Worm (Caenorhabditis elegans) whole organism, young adult: Measurements from ENCODE around the gene rin-1.
"Not testable (repeated sequence)": the region's sequence is repeated elsewhere in the genome, so short reads cannot be mapped to it uniquely, and the experiment has no call there.

Experiments
- B0261.1 ChIP-seq: sonication (generic microtip); optimal IDR thresholded peaks from 2 replicates; lab custom pipeline; 2016; ENCODE audit warnings: mild to moderate bottlenecking, missing genetic modification characterization, moderate library complexity, missing compliant biosample characterization
- B0336.3 ChIP-seq: fragments of 200-800 bp; sonication (Bioruptor generic); IDR thresholded peaks from 2 replicates; pipeline ENCODE4 v1.3.6; 2022; ENCODE audit warnings: missing genetic modification characterization, missing compliant biosample characterization
- F37B4.10 ChIP-seq: fragments of 200-800 bp; sonication (Bioruptor generic); IDR thresholded peaks from 2 replicates; pipeline ENCODE4 v1.3.6; 2022; ENCODE audit warnings: missing genetic modification characterization, missing compliant biosample characterization
- F39B2.1 ChIP-seq: fragments of 200-800 bp; sonication (Bioruptor generic); IDR thresholded peaks from 2 replicates; pipeline ENCODE4 v1.3.6; 2022; ENCODE audit warnings: missing genetic modification reagents, missing genetic modification characterization, missing compliant biosample characterization
- F49E8.2 ChIP-seq: sonication (generic microtip); optimal IDR thresholded peaks from 3 replicates; lab custom pipeline; 2017; ENCODE audit warnings: missing genetic modification characterization, mild to moderate bottlenecking, missing compliant biosample characterization, antibody characterized with exemption, moderate library complexity; ENCODE audit not compliant: insufficient read depth
- F55B11.4 ChIP-seq: sonication (generic microtip); optimal IDR thresholded peaks from 2 replicates; lab custom pipeline; 2016; ENCODE audit warnings: missing compliant biosample characterization, missing genetic modification characterization, borderline replicate concordance; ENCODE audit not compliant: insufficient read depth
- F57A8.1 ChIP-seq: fragments of 200-800 bp; sonication (Bioruptor generic); optimal IDR thresholded peaks from 2 replicates; lab custom pipeline; 2018; ENCODE audit warnings: mild to moderate bottlenecking, missing genetic modification characterization, moderate library complexity, missing compliant biosample characterization
- T07F8.4 ChIP-seq: sonication (generic microtip); optimal IDR thresholded peaks from 2 replicates; lab custom pipeline; 2016; ENCODE audit warnings: mild to moderate bottlenecking, missing genetic modification characterization, moderate library complexity, missing compliant biosample characterization
- ZK185.1 ChIP-seq: sonication (generic microtip); optimal IDR thresholded peaks from 2 replicates; lab custom pipeline; 2016; ENCODE audit warnings: mild to moderate bottlenecking, missing genetic modification characterization, missing compliant biosample characterization; ENCODE audit not compliant: poor library complexity, severe bottlenecking
- akir-1 ChIP-seq: fragments of 200-800 bp; sonication (Bioruptor generic); optimal IDR thresholded peaks from 2 replicates; lab custom pipeline; 2018; ENCODE audit warnings: mild to moderate bottlenecking, missing genetic modification characterization, moderate library complexity, missing compliant biosample characterization
- aptf-2 ChIP-seq: fragments of 200-800 bp; sonication (Bioruptor generic); conservative IDR thresholded peaks from 2 replicates; pipeline ENCODE4 v1.3.6; 2022; ENCODE audit warnings: missing genetic modification reagents, missing genetic modification characterization, missing compliant biosample characterization
- attf-3 ChIP-seq: fragments of 200-800 bp; sonication (Bioruptor generic); conservative IDR thresholded peaks from 2 replicates; pipeline ENCODE4 v1.3.6; 2022; ENCODE audit warnings: missing genetic modification reagents, missing genetic modification characterization, missing compliant biosample characterization
- ceh-100 ChIP-seq: fragments of 200-800 bp; sonication (Bioruptor generic); IDR thresholded peaks from 2 replicates; pipeline ENCODE4 v1.3.6; 2022; ENCODE audit warnings: missing genetic modification reagents, missing genetic modification characterization, missing compliant biosample characterization
- ceh-91 ChIP-seq: fragments of 200-800 bp; sonication (Bioruptor generic); IDR thresholded peaks from 2 replicates; pipeline ENCODE4 v1.3.6; 2022; ENCODE audit warnings: missing genetic modification reagents, missing genetic modification characterization, missing compliant biosample characterization
- chd-7 ChIP-seq: sonication (generic microtip); optimal IDR thresholded peaks from 2 replicates; lab custom pipeline; 2016; ENCODE audit warnings: mild to moderate bottlenecking, missing genetic modification characterization, moderate library complexity, missing compliant biosample characterization
- dox-1 ChIP-seq: fragments of 200-800 bp; sonication (Bioruptor generic); IDR thresholded peaks from 2 replicates; pipeline ENCODE4 v1.3.6; 2022; ENCODE audit warnings: missing genetic modification reagents, missing genetic modification characterization, missing compliant biosample characterization
- dpl-1 ChIP-seq: fragments of 150-350 bp; optimal IDR thresholded peaks from 2 replicates; lab custom pipeline; 2014; ENCODE audit warnings: missing biosample characterization, missing genetic modification reagents, missing genetic modification characterization
- egrh-3 ChIP-seq: fragments of 200-800 bp; sonication (Bioruptor generic); IDR thresholded peaks from 2 replicates; pipeline ENCODE4 v1.3.6; 2022; ENCODE audit warnings: missing genetic modification reagents, missing genetic modification characterization, missing compliant biosample characterization
- ekl-4 ChIP-seq: fragments of 200-800 bp; sonication (Bioruptor generic); IDR thresholded peaks from 2 replicates; pipeline ENCODE4 v1.3.6; 2022; ENCODE audit warnings: missing genetic modification reagents, missing genetic modification characterization, missing compliant biosample characterization
- hlh-12 ChIP-seq: sonication (generic microtip); optimal IDR thresholded peaks from 2 replicates; lab custom pipeline; 2016; ENCODE audit warnings: missing genetic modification characterization, missing compliant biosample characterization
- hrde-1 ChIP-seq: sonication (generic microtip); optimal IDR thresholded peaks from 2 replicates; lab custom pipeline; 2016; ENCODE audit warnings: missing genetic modification characterization, mild to moderate bottlenecking, missing compliant biosample characterization, moderate library complexity, missing genotype, missing genetic modification reagents, borderline replicate concordance
- lin-35 ChIP-seq, 3 experiments: fragments of 150-350 bp in 2 of 3; sonication (generic microtip) in 1 of 3; optimal IDR thresholded peaks; 2 replicates each; lab custom pipeline; 2014 to 2018; ENCODE audit warnings: missing biosample characterization in 3 of 3, missing genetic modification characterization in 3 of 3, missing genetic modification reagents in 3 of 3
- lin-40 ChIP-seq: sonication (generic microtip); optimal IDR thresholded peaks from 2 replicates; lab custom pipeline; 2016; ENCODE audit warnings: missing genetic modification characterization, mild to moderate bottlenecking, missing compliant biosample characterization, missing genotype, missing genetic modification reagents
- lin-54 ChIP-seq: fragments of 200-800 bp; sonication (Bioruptor generic); optimal IDR thresholded peaks from 2 replicates; lab custom pipeline; 2018; ENCODE audit warnings: mild to moderate bottlenecking, missing genetic modification characterization, missing compliant biosample characterization
- madf-10 ChIP-seq: sonication (generic microtip); optimal IDR thresholded peaks from 2 replicates; lab custom pipeline; 2016; ENCODE audit warnings: mild to moderate bottlenecking, missing genetic modification characterization, missing compliant biosample characterization
- madf-3 ChIP-seq: fragments of 200-800 bp; sonication (Bioruptor generic); IDR thresholded peaks from 2 replicates; pipeline ENCODE4 v1.3.6; 2022; ENCODE audit warnings: missing genetic modification reagents, missing genetic modification characterization, missing compliant biosample characterization
- mes-4 ChIP-seq: sonication (generic microtip); optimal IDR thresholded peaks from 2 replicates; lab custom pipeline; 2016; ENCODE audit warnings: missing genotype, missing genetic modification characterization, missing compliant biosample characterization
- nfya-2 ChIP-seq: fragments of 200-800 bp; sonication (Bioruptor generic); IDR thresholded peaks from 2 replicates; pipeline ENCODE4 v1.3.6; 2022; ENCODE audit warnings: missing genetic modification reagents, missing genetic modification characterization, missing compliant biosample characterization
- nhr-27 ChIP-seq: fragments of 200-800 bp; sonication (Bioruptor generic); optimal IDR thresholded peaks from 2 replicates; lab custom pipeline; 2018; ENCODE audit warnings: mild to moderate bottlenecking, missing genetic modification characterization, moderate library complexity, missing compliant biosample characterization
- pbrm-1 ChIP-seq: fragments of 200-800 bp; sonication (Bioruptor generic); IDR thresholded peaks from 2 replicates; pipeline ENCODE4 v1.3.6; 2022; ENCODE audit warnings: missing genetic modification reagents, missing genetic modification characterization, missing compliant biosample characterization
- repo-1 ChIP-seq: sonication (generic microtip); optimal IDR thresholded peaks from 2 replicates; lab custom pipeline; 2017; ENCODE audit warnings: mild to moderate bottlenecking, missing genetic modification characterization, missing compliant biosample characterization
- snpc-3.4 ChIP-seq: sonication (generic microtip); optimal IDR thresholded peaks from 2 replicates; lab custom pipeline; 2017; ENCODE audit warnings: missing genetic modification characterization, mild to moderate bottlenecking, missing compliant biosample characterization, antibody characterized with exemption, moderate library complexity, missing genotype, missing genetic modification reagents
- snpc-4 ChIP-seq, 5 experiments: fragments of 150-350 bp in 1 of 5; sonication (generic microtip) in 4 of 5; optimal IDR thresholded peaks; 2 replicates each; lab custom pipeline; 2014 to 2018; ENCODE audit warnings: missing genetic modification characterization in 5 of 5, missing biosample characterization in 3 of 5, antibody characterized with exemption in 2 of 5, mild to moderate bottlenecking in 2 of 5, missing compliant biosample characterization in 2 of 5, missing genotype in 2 of 5, moderate library complexity in 2 of 5, missing genetic modification reagents in 1 of 5
- zfh-2 ChIP-seq: fragments of 200-800 bp; sonication (Bioruptor generic); conservative IDR thresholded peaks from 2 replicates; pipeline ENCODE4 v1.3.6; 2022; ENCODE audit warnings: missing genetic modification reagents, missing genetic modification characterization, missing compliant biosample characterization
- ztf-25 ChIP-seq: fragments of 200-800 bp; sonication (Bioruptor generic); IDR thresholded peaks from 2 replicates; pipeline ENCODE4 v1.3.6; 2022; ENCODE audit warnings: missing genetic modification reagents, missing genetic modification characterization, missing compliant biosample characterization
- ztf-26 ChIP-seq: sonication (generic microtip); optimal IDR thresholded peaks from 2 replicates; lab custom pipeline; 2017; ENCODE audit warnings: missing genetic modification characterization, missing compliant biosample characterization

The rin-1 gene

DNA sequence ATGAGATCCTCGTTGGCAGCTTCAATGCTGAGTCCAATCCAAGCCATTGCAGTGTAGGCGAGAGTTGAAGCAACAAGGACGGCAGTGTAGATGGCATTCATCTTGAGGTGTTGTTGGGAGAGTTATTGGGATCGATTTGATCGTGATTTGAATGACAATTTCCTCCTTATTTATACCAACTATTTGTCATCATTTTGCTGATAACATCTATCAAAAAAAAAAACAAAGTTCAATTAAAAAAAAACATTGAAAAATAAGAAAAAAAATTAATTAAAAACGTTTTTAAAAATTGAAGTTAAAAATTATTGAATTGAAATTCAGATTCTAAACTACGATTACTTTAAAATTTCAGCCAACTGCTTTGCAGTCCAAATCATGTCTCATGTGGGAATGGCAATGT is 11.6 kb upstream of the rin-1 start, which contains the start of gene nspa-8:
Gene nspa-8 (minus strand): TSS at position 101 of the 400 bp plus-strand sequence.
- not testable (repeated sequence) for TF ChIP-seq hrde-1 (tag; lab: Kevin White, UChicago); snpc-3.4 (tag; lab: Kevin White, UChicago); madf-3 (GFP tag; lab: Robert Waterston, UW)

- TF ChIP-seq lin-54 (GFP tag; lab: Kevin White, UChicago) (no peak), T07F8.4 (no peak), egrh-3 (GFP tag; lab: Robert Waterston, UW) (no peak), hrde-1 (tag; lab: Kevin White, UChicago) (no peak), F57A8.1 (GFP tag; lab: Kevin White, UChicago) (no peak), F55B11.4 (tag; lab: Kevin White, UChicago) (no peak), dox-1 (no peak), lin-35 (GFP tag; optimal IDR thresholded peaks at IDR 0.05; lab: Kevin White, UChicago) (no peak), nfya-2 (GFP tag; lab: Robert Waterston, UW) (no peak), ztf-26 (tag; lab: Kevin White, UChicago) (no peak), snpc-4 (GFP tag; optimal IDR thresholded peaks at IDR 0.05; lab: Kevin White, UChicago) (no peak), snpc-4 (tag; optimal IDR thresholded peaks at IDR 0.05; lab: Kevin White, UChicago) (no peak), hlh-12 (no peak), snpc-3.4 (tag; lab: Kevin White, UChicago) (no peak), nhr-27 (no peak), ceh-100 (GFP tag; lab: Robert Waterston, UW) (no peak), mes-4 (tag; lab: Kevin White, UChicago) (no peak), pbrm-1 (no peak), repo-1 (tag; lab: Kevin White, UChicago) (no peak), ceh-91 (GFP tag; lab: Robert Waterston, UW) (no peak), dpl-1 (GFP tag; lab: Kevin White, UChicago) (no peak)
These were observed 8.7 kb upstream of the rin-1 start, which contains the start of gene W06A7.4 for ce11 chrV:14824124-14824523. Gene W06A7.4, plus strand, starts transcription at chrV:14824424.

DNA sequence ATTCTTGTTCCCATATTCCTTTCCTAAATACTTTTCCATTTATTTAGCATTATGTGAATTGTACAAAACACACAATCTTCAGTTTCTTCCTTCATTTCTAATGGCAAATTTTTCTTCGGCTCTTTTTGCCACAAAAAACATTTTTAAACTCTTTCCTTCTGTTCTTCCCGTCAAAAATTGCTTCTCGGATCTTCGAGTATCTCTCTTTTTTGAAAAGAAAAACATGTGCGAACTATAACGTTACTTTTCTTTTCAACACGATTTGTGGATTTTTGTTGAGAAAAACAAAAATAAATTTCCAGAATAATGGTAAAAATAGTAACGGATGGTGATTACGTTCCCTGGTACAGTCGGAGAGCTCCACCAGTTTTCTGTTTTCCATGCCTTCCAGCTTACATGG is 6.2 kb upstream of the rin-1 start, which contains the start of gene W06A7.2:
Gene W06A7.2 (plus strand): TSS at position 301 of the 400 bp plus-strand sequence.
- no peak for TF ChIP-seq aptf-2 (GFP tag; lab: Robert Waterston, UW)
- no peak for TF ChIP-seq ceh-91 (GFP tag; lab: Robert Waterston, UW)
- no peak for TF ChIP-seq snpc-3.4 (tag; lab: Kevin White, UChicago)
- no peak for TF ChIP-seq madf-10 (tag; lab: Kevin White, UChicago)
- TF ChIP-seq, all 124 proteins: peak for 0

DNA sequence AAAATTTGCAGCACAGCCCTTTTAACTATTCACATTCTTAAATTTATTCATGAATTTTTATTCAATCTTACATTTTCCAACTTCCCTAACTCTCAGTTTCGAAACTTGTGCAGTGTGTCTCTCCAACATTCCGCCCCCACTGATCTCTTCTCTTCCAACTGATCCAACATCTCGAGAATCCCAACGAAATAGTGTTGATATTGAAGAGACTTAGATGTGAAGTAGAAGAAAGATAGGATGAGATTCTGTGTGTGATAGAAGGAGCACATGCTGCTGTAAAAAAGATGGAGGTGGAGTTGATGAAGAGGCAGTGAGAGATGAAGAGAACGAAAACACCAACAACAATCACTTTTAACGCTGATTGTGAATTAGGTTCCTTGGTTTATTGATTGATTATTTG is 4.9 kb upstream of the rin-1 start:
- no peak for TF ChIP-seq dox-1
- TF ChIP-seq, all 124 proteins: peak for 0

DNA sequence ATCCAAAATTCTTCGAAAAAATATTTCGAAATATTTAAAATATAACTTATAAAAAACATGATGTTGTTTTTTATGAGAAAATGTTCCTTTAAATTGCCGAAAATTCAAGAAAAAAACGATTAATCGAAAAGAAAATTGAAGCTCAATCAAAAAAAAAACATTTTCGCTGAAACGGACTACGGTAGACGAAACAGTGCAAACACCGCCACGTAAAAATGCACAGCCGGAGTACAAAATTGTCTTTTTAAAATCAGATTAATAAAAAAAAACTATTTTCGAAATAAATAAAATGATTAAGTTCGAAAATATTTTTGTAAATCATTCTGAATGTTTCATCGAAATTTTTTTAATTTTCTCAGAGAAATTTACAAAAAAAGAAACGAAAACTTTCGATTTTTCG is 1.8 kb downstream of the rin-1 start:
- no peak for TF ChIP-seq akir-1 (GFP tag; lab: Kevin White, UChicago)
- TF ChIP-seq ekl-4 (GFP tag; lab: Robert Waterston, UW), result no peak
- no peak for TF ChIP-seq B0336.3 (GFP tag; lab: Robert Waterston, UW)
- no peak for TF ChIP-seq F37B4.10
- no peak for TF ChIP-seq attf-3 (GFP tag; lab: Robert Waterston, UW)

ce11 chrV:14806204-14806737 is 9.1 kb downstream of the rin-1 start:
- no peak for TF ChIP-seq lin-40 (tag; lab: Kevin White, UChicago)
- no peak for TF ChIP-seq akir-1 (GFP tag; lab: Kevin White, UChicago)
- TF ChIP-seq F37B4.10, result no peak
- no peak for TF ChIP-seq ZK185.1
- no peak for TF ChIP-seq zfh-2 (GFP tag; lab: Robert Waterston, UW)
- no peak for TF ChIP-seq F49E8.2
- TF ChIP-seq pbrm-1, result no peak
- no peak for TF ChIP-seq aptf-2 (GFP tag; lab: Robert Waterston, UW)
- TF ChIP-seq B0261.1 (tag; lab: Kevin White, UChicago), result no peak
- no peak for TF ChIP-seq T07F8.4
- no peak for TF ChIP-seq chd-7 (tag; lab: Kevin White, UChicago)
- no peak for TF ChIP-seq F39B2.1 (GFP tag; lab: Robert Waterston, UW)
- no peak for TF ChIP-seq ekl-4 (GFP tag; lab: Robert Waterston, UW)
- no peak for TF ChIP-seq ztf-25
